Worm (Caenorhabditis elegans) whole organism, mixed stage, embryonic: ENCODE data around the gene str-23.
"Not testable (repeated sequence)": the region's sequence is repeated elsewhere in the genome, so short reads cannot be mapped to it uniquely, and the experiment has no call there.

ENCODE experiments used
- M03D4.4 ChIP-seq: sonication (generic microtip); optimal IDR thresholded peaks from 2 replicates; lab custom pipeline; 2017; ENCODE audit warnings: mild to moderate bottlenecking, missing genetic modification characterization, missing compliant biosample characterization
- bed-3 ChIP-seq: fragments of 200-800 bp; sonication (Bioruptor generic); optimal IDR thresholded peaks from 3 replicates; lab custom pipeline; 2018; ENCODE audit warnings: mild to moderate bottlenecking, missing genetic modification characterization, moderate library complexity, missing compliant biosample characterization
- blmp-1 ChIP-seq: fragments of 150-350 bp; optimal IDR thresholded peaks from 2 replicates; lab custom pipeline; 2014; ENCODE audit warnings: missing biosample characterization, missing genetic modification characterization
- ceh-39 ChIP-seq: fragments of 150-350 bp; optimal IDR thresholded peaks from 2 replicates; lab custom pipeline; 2014; ENCODE audit warnings: missing biosample characterization, missing genetic modification characterization
- ceh-43 ChIP-seq: fragments of 200-800 bp; sonication (Bioruptor generic); optimal IDR thresholded peaks from 2 replicates; lab custom pipeline; 2018; ENCODE audit warnings: mild to moderate bottlenecking, missing genetic modification characterization, moderate library complexity, missing compliant biosample characterization
- ceh-83 ChIP-seq: fragments of 200-800 bp; sonication (Bioruptor generic); optimal IDR thresholded peaks from 2 replicates; lab custom pipeline; 2018; ENCODE audit warnings: mild to moderate bottlenecking, missing genetic modification characterization, missing compliant biosample characterization
- ces-1 ChIP-seq: fragments of 150-350 bp; optimal IDR thresholded peaks from 2 replicates; lab custom pipeline; 2014; ENCODE audit warnings: missing biosample characterization, missing genetic modification reagents, missing genetic modification characterization
- drap-1 ChIP-seq: fragments of 200-800 bp; sonication (Bioruptor generic); optimal IDR thresholded peaks from 3 replicates; lab custom pipeline; 2018; ENCODE audit warnings: mild to moderate bottlenecking, missing genetic modification characterization, missing compliant biosample characterization
- elt-1 ChIP-seq: sonication (generic microtip); optimal IDR thresholded peaks from 2 replicates; lab custom pipeline; 2017; ENCODE audit warnings: missing genetic modification characterization, mild to moderate bottlenecking, missing compliant biosample characterization, antibody characterized with exemption, moderate library complexity, borderline replicate concordance; ENCODE audit not compliant: insufficient read depth
- flh-1 ChIP-seq: fragments of 200-800 bp; sonication (Bioruptor generic); optimal IDR thresholded peaks from 2 replicates; lab custom pipeline; 2018; ENCODE audit warnings: mild to moderate bottlenecking, missing genetic modification characterization, moderate library complexity, missing compliant biosample characterization
- ham-2 ChIP-seq: fragments of 200-800 bp; sonication (Bioruptor generic); optimal IDR thresholded peaks from 2 replicates; lab custom pipeline; 2018; ENCODE audit warnings: mild to moderate bottlenecking, missing genetic modification characterization, missing compliant biosample characterization
- hlh-1 ChIP-seq: fragments of 150-350 bp; optimal IDR thresholded peaks from 2 replicates; lab custom pipeline; 2014; ENCODE audit warnings: missing biosample characterization, missing genetic modification reagents, missing genetic modification characterization
- lin-13 ChIP-seq: fragments of 150-350 bp; optimal IDR thresholded peaks from 2 replicates; lab custom pipeline; 2014; ENCODE audit warnings: missing biosample characterization, missing genetic modification characterization
- lin-32 ChIP-seq: fragments of 200-800 bp; sonication (Bioruptor generic); optimal IDR thresholded peaks from 2 replicates; lab custom pipeline; 2018; ENCODE audit warnings: mild to moderate bottlenecking, missing genetic modification characterization, missing compliant biosample characterization
- lsy-2 ChIP-seq: fragments of 150-350 bp; optimal IDR thresholded peaks from 2 replicates; lab custom pipeline; 2014; ENCODE audit warnings: missing biosample characterization, missing genetic modification characterization
- mab-5 ChIP-seq: fragments of 150-350 bp; optimal IDR thresholded peaks from 2 replicates; lab custom pipeline; 2014; ENCODE audit warnings: missing biosample characterization, missing genetic modification characterization
- mep-1 ChIP-seq: fragments of 150-350 bp; optimal IDR thresholded peaks from 2 replicates; lab custom pipeline; 2017; ENCODE audit warnings: missing biosample characterization, missing genetic modification reagents, missing genetic modification characterization, inconsistent platforms
- mls-2 ChIP-seq: sonication (generic microtip); optimal IDR thresholded peaks from 2 replicates; lab custom pipeline; 2016; ENCODE audit warnings: mild to moderate bottlenecking, missing genetic modification characterization, moderate library complexity, missing compliant biosample characterization
- nhr-12 ChIP-seq: fragments of 150-350 bp; optimal IDR thresholded peaks from 2 replicates; lab custom pipeline; 2014; ENCODE audit warnings: missing biosample characterization, missing genetic modification characterization
- nhr-2 ChIP-seq: fragments of 150-350 bp; optimal IDR thresholded peaks from 2 replicates; lab custom pipeline; 2014; ENCODE audit warnings: missing biosample characterization, missing genetic modification characterization
- nhr-28 ChIP-seq: fragments of 150-350 bp; optimal IDR thresholded peaks from 2 replicates; lab custom pipeline; 2014; ENCODE audit warnings: missing biosample characterization, missing genetic modification characterization
- nhr-76 ChIP-seq: sonication (generic microtip); optimal IDR thresholded peaks from 2 replicates; lab custom pipeline; 2017; ENCODE audit warnings: missing biosample characterization, missing genetic modification characterization
- pha-4 ChIP-seq: fragments of 150-350 bp; optimal IDR thresholded peaks from 2 replicates; lab custom pipeline; 2018; ENCODE audit warnings: missing biosample characterization, missing genetic modification reagents, missing genetic modification characterization
- sem-2 ChIP-seq: fragments of 200-800 bp; sonication (Bioruptor generic); optimal IDR thresholded peaks from 2 replicates; lab custom pipeline; 2018; ENCODE audit warnings: mild to moderate bottlenecking, missing genetic modification characterization, missing compliant biosample characterization
- snpc-4 ChIP-seq: fragments of 150-350 bp; optimal IDR thresholded peaks from 2 replicates; lab custom pipeline; 2014; ENCODE audit warnings: missing biosample characterization, missing genetic modification characterization
- sptf-1 ChIP-seq: sonication (generic microtip); optimal IDR thresholded peaks from 2 replicates; lab custom pipeline; 2017; ENCODE audit warnings: mild to moderate bottlenecking, missing genetic modification characterization, moderate library complexity, missing compliant biosample characterization
- tbx-8 ChIP-seq: fragments of 200-800 bp; sonication (Bioruptor generic); optimal IDR thresholded peaks from 2 replicates; lab custom pipeline; 2018; ENCODE audit warnings: mild to moderate bottlenecking, missing genetic modification characterization, moderate library complexity, missing compliant biosample characterization
- unc-120 ChIP-seq: sonication (generic microtip); optimal IDR thresholded peaks from 2 replicates; lab custom pipeline; 2017; ENCODE audit warnings: missing genetic modification characterization, missing compliant biosample characterization; ENCODE audit not compliant: poor library complexity, severe bottlenecking
- unc-39 ChIP-seq: fragments of 150-350 bp; optimal IDR thresholded peaks from 2 replicates; lab custom pipeline; 2014; ENCODE audit warnings: missing biosample characterization, missing genetic modification characterization
- unc-62 ChIP-seq: fragments of 150-350 bp; optimal IDR thresholded peaks from 2 replicates; lab custom pipeline; 2014; ENCODE audit warnings: missing biosample characterization, missing genetic modification reagents, missing genetic modification characterization
- ztf-11 ChIP-seq: fragments of 150-350 bp; optimal IDR thresholded peaks from 2 replicates; lab custom pipeline; 2014; ENCODE audit warnings: missing biosample characterization, missing genetic modification characterization

The str-23 gene

ce11 chrV:15670139-15670538 is 25.5 kb downstream of the str-23 start, which contains the start of gene K06B4.15:
K06B4.15 (plus strand) TSS chrV:15670439.
- not testable (repeated sequence) for TF ChIP-seq nhr-28 (tag; lab: Kevin White, UChicago); unc-62; pha-4 (tag; lab: Kevin White, UChicago)
- TF ChIP-seq, all 35 proteins: peak for 0; not testable (repeated sequence) for 35

DNA sequence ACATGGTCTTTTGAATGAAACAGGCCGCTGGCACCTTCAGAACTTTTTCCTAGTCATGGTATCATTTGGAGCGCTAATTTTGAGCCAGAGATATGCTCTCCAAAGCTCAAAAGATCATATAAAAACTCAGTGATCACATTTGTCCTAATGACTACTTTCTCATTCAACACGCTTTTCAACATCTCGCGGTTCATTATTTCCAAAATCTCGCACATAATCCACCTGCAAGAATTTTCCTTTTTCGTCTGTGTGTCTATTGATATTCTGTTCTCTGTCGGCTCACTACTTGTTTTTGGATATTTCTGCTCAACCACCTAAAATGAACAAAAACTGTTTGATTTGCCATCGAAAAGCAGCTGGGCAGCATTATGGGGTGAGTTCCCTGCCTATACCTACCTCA is 29.0 kb downstream of the str-23 start, which contains the start of gene nhr-51:
nhr-51 (plus strand) TSS at position 301 of the 400 bp plus-strand sequence.
- TF ChIP-seq unc-39 (tag; lab: Kevin White, UChicago): no peak
- no peak for TF ChIP-seq ham-2 (GFP tag; lab: Kevin White, UChicago)
- no peak for TF ChIP-seq lin-13 (tag; lab: Kevin White, UChicago)
- no peak for TF ChIP-seq nhr-12 (tag; lab: Kevin White, UChicago)
- TF ChIP-seq mls-2 (tag; lab: Kevin White, UChicago): no peak
- no peak for TF ChIP-seq M03D4.4 (tag; lab: Kevin White, UChicago)
- TF ChIP-seq sptf-1 (tag; lab: Kevin White, UChicago): no peak
- no peak for TF ChIP-seq mep-1 (tag; lab: Kevin White, UChicago)
- TF ChIP-seq flh-1 (GFP tag; lab: Kevin White, UChicago): no peak
- no peak for TF ChIP-seq unc-62
- no peak for TF ChIP-seq blmp-1 (tag; lab: Kevin White, UChicago)
- TF ChIP-seq drap-1 (GFP tag; lab: Kevin White, UChicago): no peak
- no peak for TF ChIP-seq pha-4 (tag; lab: Kevin White, UChicago)
- TF ChIP-seq mab-5: no peak
- TF ChIP-seq elt-1: no peak
- TF ChIP-seq nhr-76 (tag; lab: Kevin White, UChicago): no peak
- TF ChIP-seq ces-1 (GFP tag; lab: Kevin White, UChicago): no peak
- TF ChIP-seq ceh-43 (GFP tag; lab: Kevin White, UChicago): no peak
- no peak for TF ChIP-seq lin-32

- no peak for TF ChIP-seq lin-32
- no peak for TF ChIP-seq sptf-1 (tag; lab: Kevin White, UChicago)
- no peak for TF ChIP-seq ceh-83
- TF ChIP-seq bed-3 (GFP tag; lab: Kevin White, UChicago): no peak
- no peak for TF ChIP-seq hlh-1 (tag; lab: Kevin White, UChicago)
- no peak for TF ChIP-seq unc-39 (tag; lab: Kevin White, UChicago)
- no peak for TF ChIP-seq ces-1 (GFP tag; lab: Kevin White, UChicago)
- no peak for TF ChIP-seq mls-2 (tag; lab: Kevin White, UChicago)
Measured at ce11 chrV:15674899-15675298, 30.2 kb downstream of the str-23 start.

DNA sequence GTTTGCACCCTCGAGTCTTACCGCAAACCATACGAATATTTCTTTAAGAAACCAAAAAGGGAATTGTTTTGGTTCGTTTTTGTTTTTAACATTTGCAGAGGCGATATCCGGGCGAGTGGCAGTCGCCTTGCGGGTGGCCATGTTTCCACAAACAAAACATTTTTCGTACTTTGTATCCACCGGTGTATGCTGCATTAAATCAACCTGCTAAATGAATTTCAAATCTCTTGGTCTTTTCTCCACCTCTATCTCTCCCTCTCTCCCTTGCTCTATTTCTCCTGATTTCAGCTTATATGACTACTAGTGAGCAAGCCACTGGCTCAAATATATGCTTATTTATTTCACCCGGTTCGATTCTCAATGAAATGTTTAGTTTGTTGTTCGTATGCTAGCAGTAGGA is 32.5 kb downstream of the str-23 start, which contains the start of gene nhr-52:
nhr-52 (plus strand) TSS at position 301 of the 400 bp plus-strand sequence.
- no peak for TF ChIP-seq mab-5
- TF ChIP-seq tbx-8: no peak
- no peak for TF ChIP-seq snpc-4 (tag; lab: Kevin White, UChicago)

ce11 chrV:15685599-15685998 is 40.9 kb downstream of the str-23 start, which contains the start of gene nhr-196:
nhr-196 (plus strand) TSS chrV:15685716.
- no peak for TF ChIP-seq unc-120
- TF ChIP-seq lsy-2: no peak
- no peak for TF ChIP-seq nhr-2 (tag; lab: Kevin White, UChicago)
- no peak for TF ChIP-seq mab-5
- no peak for TF ChIP-seq lin-32
- TF ChIP-seq nhr-76 (tag; lab: Kevin White, UChicago): no peak
- no peak for TF ChIP-seq M03D4.4 (tag; lab: Kevin White, UChicago)
- TF ChIP-seq ceh-39 (tag; lab: Kevin White, UChicago): no peak
- TF ChIP-seq nhr-28 (tag; lab: Kevin White, UChicago): no peak
- TF ChIP-seq ham-2 (GFP tag; lab: Kevin White, UChicago): no peak
- TF ChIP-seq ztf-11 (tag; lab: Kevin White, UChicago): no peak
- TF ChIP-seq pha-4 (tag; lab: Kevin White, UChicago): no peak
- no peak for TF ChIP-seq mls-2 (tag; lab: Kevin White, UChicago)
- no peak for TF ChIP-seq sem-2 (GFP tag; lab: Kevin White, UChicago)
- TF ChIP-seq ceh-43 (GFP tag; lab: Kevin White, UChicago): no peak
